Worm (Caenorhabditis elegans) whole organism, L4 larva: ENCODE measurements around the gene C16A11.2.

Experiments used
- hlh-30 ChIP-seq: sonication (generic microtip); optimal IDR thresholded peaks from 2 replicates; lab custom pipeline; 2017; ENCODE audit warnings: antibody characterized with exemption, mild to moderate bottlenecking, missing genetic modification characterization, missing compliant biosample characterization; ENCODE audit not compliant: insufficient read depth
- pha-4 ChIP-seq, 2 experiments: fragments of 150-350 bp in 1 of 2; fragments of 200-800 bp in 1 of 2; sonication (Bioruptor generic) in 1 of 2; IDR thresholded peaks in 1 of 2; optimal IDR thresholded peaks in 1 of 2; 2 replicates each; pipeline versions ENCODE4 v1.3.6 to Lab custom; 2014 to 2022; ENCODE audit warnings: missing genetic modification characterization in 2 of 2, missing genetic modification reagents in 2 of 2, missing biosample characterization in 1 of 2, missing compliant biosample characterization in 1 of 2

DNA sequence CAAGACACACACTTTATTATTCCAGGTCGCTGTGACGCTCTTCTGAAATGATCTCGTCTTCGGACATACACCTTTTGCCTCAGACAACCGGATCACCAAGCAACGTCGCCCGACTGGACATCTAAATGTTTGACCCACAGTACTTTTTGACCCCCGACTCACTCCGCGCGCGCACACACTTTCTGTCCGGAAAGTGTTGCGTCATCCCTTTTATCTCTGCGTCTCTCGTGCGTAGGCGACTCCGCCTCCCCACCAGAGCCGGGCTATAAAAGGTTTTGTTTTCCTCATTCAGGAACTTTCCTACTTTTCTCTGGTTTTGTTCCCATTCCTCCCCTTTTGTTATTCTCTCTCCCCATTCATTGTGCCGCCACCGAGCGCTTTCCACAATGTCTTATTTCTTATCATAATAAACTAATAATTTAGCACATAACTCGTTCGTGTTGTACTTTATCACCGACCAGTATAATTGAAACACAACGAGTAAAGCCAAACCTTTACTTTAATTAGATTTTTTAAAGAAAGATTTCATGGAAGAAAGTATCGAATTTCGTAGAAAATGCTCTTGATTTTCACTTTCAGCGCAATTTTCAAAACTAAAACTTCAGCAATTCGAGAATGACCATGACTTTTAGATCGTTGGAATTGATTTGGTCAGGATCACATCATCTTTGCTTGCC lies 28.8 kb upstream of the C16A11.2 start, which contains the start of gene F31D5.6:
- TF ChIP-seq pha-4 (GFP tag; IDR thresholded peaks at IDR 0.05; lab: Robert Waterston, UW) (no peak), pha-4 (tag; optimal IDR thresholded peaks at IDR 0.05; lab: Kevin White, UChicago) (no peak), hlh-30 (tag; lab: Kevin White, UChicago) (no peak)
